Fruit fly (Drosophila melanogaster) whole organism, embryonic: ENCODE results near the gene CG3347.

ENCODE experiments used
- CG11398 ChIP-seq: fragments of 200-800 bp; sonication (Bioruptor generic); optimal IDR thresholded peaks from 2 replicates; lab custom pipeline; 2016; ENCODE audit warnings: missing biosample characterization, missing genetic modification characterization
- CG12104 ChIP-seq: fragments of 200-800 bp; sonication (Bioruptor generic); optimal IDR thresholded peaks from 3 replicates; lab custom pipeline; 2016; ENCODE audit warnings: missing biosample characterization, missing genetic modification characterization
- CG12299 ChIP-seq: fragments of 200-800 bp; sonication (Bioruptor generic); optimal IDR thresholded peaks from 2 replicates; lab custom pipeline; 2018; ENCODE audit warnings: missing biosample characterization, mild to moderate bottlenecking, missing genetic modification characterization
- CG12744 ChIP-seq: fragments of 200-800 bp; sonication (Bioruptor generic); optimal IDR thresholded peaks from 2 replicates; lab custom pipeline; 2016; ENCODE audit warnings: missing biosample characterization, missing genetic modification characterization
- CG13624 ChIP-seq: fragments of 200-800 bp; sonication (Bioruptor generic); optimal IDR thresholded peaks from 2 replicates; lab custom pipeline; 2016; ENCODE audit warnings: missing biosample characterization, missing genetic modification characterization
- CG14050 ChIP-seq: fragments of 200-800 bp; sonication (Bioruptor generic); IDR thresholded peaks from 3 replicates; pipeline ENCODE4 v1.3.6; 2022; ENCODE audit warnings: missing biosample characterization, missing genetic modification characterization
- CG15011 ChIP-seq: fragments of 200-800 bp; sonication (Bioruptor generic); optimal IDR thresholded peaks from 3 replicates; lab custom pipeline; 2018; ENCODE audit warnings: missing biosample characterization, mild to moderate bottlenecking, missing genetic modification characterization
- CG17328 ChIP-seq: fragments of 200-800 bp; sonication (Bioruptor generic); IDR thresholded peaks from 2 replicates; pipeline ENCODE4 v1.3.6; 2022; ENCODE audit warnings: missing biosample characterization, missing genetic modification characterization
- CG17802 ChIP-seq: fragments of 200-800 bp; sonication (Bioruptor generic); optimal IDR thresholded peaks from 2 replicates; lab custom pipeline; 2018; ENCODE audit warnings: missing biosample characterization, mild to moderate bottlenecking, missing genetic modification characterization, moderate library complexity
- CG2202 ChIP-seq: fragments of 200-800 bp; sonication (Bioruptor generic); optimal IDR thresholded peaks from 2 replicates; lab custom pipeline; 2018; ENCODE audit warnings: missing biosample characterization, mild to moderate bottlenecking, missing genetic modification characterization
- CG31365 ChIP-seq: fragments of 200-800 bp; sonication (Bioruptor generic); optimal IDR thresholded peaks from 2 replicates; lab custom pipeline; 2018; ENCODE audit warnings: missing biosample characterization, mild to moderate bottlenecking, missing genetic modification characterization
- CG3163 ChIP-seq: fragments of 200-800 bp; sonication (Bioruptor generic); optimal IDR thresholded peaks from 3 replicates; lab custom pipeline; 2016; ENCODE audit warnings: missing biosample characterization, missing genetic modification characterization
- CG3838 ChIP-seq: fragments of 200-800 bp; sonication (Bioruptor generic); optimal IDR thresholded peaks from 3 replicates; lab custom pipeline; 2016; ENCODE audit warnings: missing biosample characterization, missing genetic modification characterization
- CG4360 ChIP-seq: fragments of 200-800 bp; sonication (Bioruptor generic); IDR thresholded peaks from 2 replicates; pipeline ENCODE4 v1.3.6; 2022; ENCODE audit warnings: missing biosample characterization, missing genetic modification characterization
- CG4730 ChIP-seq: fragments of 200-800 bp; sonication (Bioruptor generic); IDR thresholded peaks from 2 replicates; pipeline ENCODE4 v1.3.6; 2022; ENCODE audit warnings: missing biosample characterization, missing genetic modification characterization
- CG5245 ChIP-seq: fragments of 200-800 bp; sonication (Bioruptor generic); optimal IDR thresholded peaks from 3 replicates; lab custom pipeline; 2016; ENCODE audit warnings: missing biosample characterization, missing genetic modification characterization
- CG6791 ChIP-seq: fragments of 200-800 bp; sonication (Bioruptor generic); IDR thresholded peaks from 3 replicates; pipeline ENCODE4 v1.3.6; 2022; ENCODE audit warnings: missing biosample characterization, missing genetic modification characterization; ENCODE audit not compliant: partially characterized antibody
- CG6813 ChIP-seq: fragments of 200-800 bp; sonication (Bioruptor generic); optimal IDR thresholded peaks from 2 replicates; lab custom pipeline; 2017; ENCODE audit warnings: missing biosample characterization, missing genetic modification characterization, mild to moderate bottlenecking, moderate library complexity, missing genetic modification reagents
- CG7372 ChIP-seq: fragments of 200-800 bp; sonication (Bioruptor generic); IDR thresholded peaks from 2 replicates; pipeline ENCODE4 v1.3.6; 2022; ENCODE audit warnings: missing biosample characterization, missing genetic modification characterization
- CG8944 ChIP-seq: fragments of 200-800 bp; sonication (Bioruptor generic); optimal IDR thresholded peaks from 3 replicates; lab custom pipeline; 2016; ENCODE audit warnings: missing biosample characterization, missing genetic modification characterization
- Drgx ChIP-seq: fragments of 200-800 bp; sonication (Bioruptor generic); IDR thresholded peaks from 2 replicates; pipeline ENCODE4 v1.3.6; 2022; ENCODE audit warnings: missing biosample characterization, missing genetic modification characterization
- Ets97D ChIP-seq: fragments of 200-800 bp; sonication (Bioruptor generic); optimal IDR thresholded peaks from 3 replicates; lab custom pipeline; 2016; ENCODE audit warnings: missing biosample characterization, missing genetic modification characterization
- HmgD ChIP-seq: fragments of 200-800 bp; sonication (Bioruptor generic); optimal IDR thresholded peaks from 3 replicates; lab custom pipeline; 2016; ENCODE audit warnings: missing biosample characterization, missing genetic modification characterization
- Hmr ChIP-seq: fragments of 200-800 bp; sonication (Bioruptor generic); optimal IDR thresholded peaks from 3 replicates; lab custom pipeline; 2017; ENCODE audit warnings: mild to moderate bottlenecking, missing biosample characterization, missing genetic modification reagents, missing genetic modification characterization
- Hr78 ChIP-seq, 2 experiments: fragments of 200-800 bp in 1 of 2; fragments of >200 bp in 1 of 2; sonication (Bioruptor generic) in 1 of 2; optimal IDR thresholded peaks; 2 replicates each; lab custom pipeline; 2017 to 2019; ENCODE audit warnings: missing biosample characterization in 2 of 2, missing genetic modification characterization in 2 of 2, mild to moderate bottlenecking in 1 of 2, moderate library complexity in 1 of 2
- Max ChIP-seq: fragments of 200-800 bp; sonication (Bioruptor generic); optimal IDR thresholded peaks from 2 replicates; lab custom pipeline; 2016; ENCODE audit warnings: missing biosample characterization, mild to moderate bottlenecking, missing genetic modification characterization
- NFAT ChIP-seq: fragments of 200-800 bp; sonication (Bioruptor generic); IDR thresholded peaks from 2 replicates; pipeline ENCODE4 v1.3.6; 2022; ENCODE audit warnings: missing biosample characterization, missing genetic modification characterization
- Optix ChIP-seq: fragments of 200-800 bp; sonication (Bioruptor generic); IDR thresholded peaks from 3 replicates; pipeline ENCODE4 v1.3.6; 2022; ENCODE audit warnings: missing biosample characterization, missing genetic modification characterization
- Poxn ChIP-seq: fragments of 200-800 bp; sonication (Bioruptor generic); IDR thresholded peaks from 2 replicates; pipeline ENCODE4 v1.3.6; 2022; ENCODE audit warnings: missing biosample characterization, missing genetic modification characterization
- ara ChIP-seq: fragments of 200-800 bp; sonication (Bioruptor generic); IDR thresholded peaks from 2 replicates; pipeline ENCODE4 v1.3.6; 2022; ENCODE audit warnings: missing biosample characterization, missing genetic modification characterization
- bcd ChIP-seq: fragments of 200-800 bp; sonication (Bioruptor generic); optimal IDR thresholded peaks from 2 replicates; lab custom pipeline; 2017; ENCODE audit warnings: missing biosample characterization, mild to moderate bottlenecking, missing genetic modification characterization
- crp ChIP-seq, 2 experiments: fragments of 200-800 bp; sonication (Bioruptor generic); optimal IDR thresholded peaks; 2 replicates in 1 of 2; 3 replicates in 1 of 2; lab custom pipeline; 2017; ENCODE audit warnings: missing biosample characterization in 2 of 2, missing genetic modification characterization in 2 of 2, mild to moderate bottlenecking in 1 of 2, moderate library complexity in 1 of 2
- danr ChIP-seq: fragments of 200-800 bp; sonication (Bioruptor generic); IDR thresholded peaks from 2 replicates; pipeline ENCODE4 v1.3.6; 2022; ENCODE audit warnings: missing biosample characterization, missing genetic modification characterization
- fd64A ChIP-seq: fragments of 200-800 bp; sonication (Bioruptor generic); optimal IDR thresholded peaks from 3 replicates; lab custom pipeline; 2018; ENCODE audit warnings: missing biosample characterization, mild to moderate bottlenecking, missing genetic modification characterization
- gcm2 ChIP-seq: fragments of 200-800 bp; sonication (Bioruptor generic); optimal IDR thresholded peaks from 2 replicates; lab custom pipeline; 2016; ENCODE audit warnings: missing biosample characterization, missing genetic modification characterization
- kni ChIP-seq: fragments of 200-800 bp; sonication (Bioruptor generic); optimal IDR thresholded peaks from 3 replicates; lab custom pipeline; 2017; ENCODE audit warnings: mild to moderate bottlenecking, missing biosample characterization, missing genetic modification reagents, missing genetic modification characterization
- lmd ChIP-seq: fragments of 200-800 bp; sonication (Bioruptor generic); IDR thresholded peaks from 2 replicates; pipeline ENCODE4 v1.3.6; 2022; ENCODE audit warnings: missing biosample characterization, missing genetic modification characterization
- lola ChIP-seq, 3 experiments: fragments of >200 bp in 2 of 3; fragments of 200-800 bp in 1 of 3; sonication (Bioruptor generic) in 1 of 3; optimal IDR thresholded peaks; 2 replicates each; lab custom pipeline; 2017 to 2019; ENCODE audit warnings: missing biosample characterization in 3 of 3, missing genetic modification characterization in 3 of 3, mild to moderate bottlenecking in 1 of 3, moderate library complexity in 1 of 3
- mam ChIP-seq: fragments of 200-800 bp; sonication (Bioruptor generic); optimal IDR thresholded peaks from 3 replicates; lab custom pipeline; 2016; ENCODE audit warnings: missing biosample characterization, missing genetic modification characterization
- nerfin-1 ChIP-seq: fragments of 200-800 bp; sonication (Bioruptor generic); optimal IDR thresholded peaks from 3 replicates; lab custom pipeline; 2019; ENCODE audit warnings: missing biosample characterization, mild to moderate bottlenecking, missing genetic modification characterization, moderate library complexity
- pnt ChIP-seq: fragments of 200-800 bp; sonication (Bioruptor generic); optimal IDR thresholded peaks from 3 replicates; lab custom pipeline; 2016; ENCODE audit warnings: missing biosample characterization, missing genetic modification characterization
- psq ChIP-seq: fragments of 200-800 bp; sonication (Bioruptor generic); optimal IDR thresholded peaks from 2 replicates; lab custom pipeline; 2017; ENCODE audit warnings: missing biosample characterization, missing genetic modification characterization
- rib ChIP-seq: fragments of 200-800 bp; sonication (Bioruptor generic); IDR thresholded peaks from 2 replicates; pipeline ENCODE4 v1.3.6; 2022; ENCODE audit warnings: missing biosample characterization, missing genetic modification characterization
- tio ChIP-seq: fragments of 200-800 bp; sonication (Bioruptor generic); optimal IDR thresholded peaks from 2 replicates; lab custom pipeline; 2017; ENCODE audit warnings: missing biosample characterization, missing genetic modification characterization, inconsistent platforms
- tup ChIP-seq: fragments of 200-800 bp; sonication (Bioruptor generic); optimal IDR thresholded peaks from 2 replicates; lab custom pipeline; 2016; ENCODE audit warnings: missing biosample characterization, mild to moderate bottlenecking, missing genetic modification characterization, moderate library complexity
- usp ChIP-seq: fragments of >200 bp; optimal IDR thresholded peaks from 2 replicates; lab custom pipeline; 2017; ENCODE audit warnings: missing biosample characterization, missing genetic modification characterization
- vnd ChIP-seq: fragments of 200-800 bp; sonication (Bioruptor generic); IDR thresholded peaks from 3 replicates; pipeline ENCODE4 v1.3.6; 2022; ENCODE audit warnings: missing biosample characterization, missing genetic modification characterization; ENCODE audit not compliant: partially characterized antibody
- wek ChIP-seq: fragments of 200-800 bp; sonication (Bioruptor generic); optimal IDR thresholded peaks from 3 replicates; lab custom pipeline; 2018; ENCODE audit warnings: missing biosample characterization, mild to moderate bottlenecking, missing genetic modification characterization, moderate library complexity
- zen ChIP-seq: fragments of 200-800 bp; sonication (Bioruptor generic); optimal IDR thresholded peaks from 3 replicates; lab custom pipeline; 2018; ENCODE audit warnings: missing biosample characterization, mild to moderate bottlenecking, missing genetic modification characterization, moderate library complexity
- zf30C ChIP-seq: fragments of 200-800 bp; sonication (Bioruptor generic); optimal IDR thresholded peaks from 3 replicates; lab custom pipeline; 2018; ENCODE audit warnings: missing biosample characterization, mild to moderate bottlenecking, missing genetic modification characterization
- zfh2 ChIP-seq: fragments of 200-800 bp; sonication (Bioruptor generic); optimal IDR thresholded peaks from 2 replicates; lab custom pipeline; 2016; ENCODE audit warnings: missing biosample characterization, missing genetic modification characterization

Gene CG3347

dm6 chr2L:3319731-3320295 is 50.6 kb downstream of the CG3347 start, which contains the start of the genes Fign and CG8837 (continued):
- TF ChIP-seq HmgD (GFP tag; lab: Kevin White, UChicago) (no peak), gcm2 (no peak), CG3163 (GFP tag; lab: Kevin White, UChicago) (no peak), bcd (GFP tag; lab: Kevin White, UChicago) (no peak), pnt (GFP tag; lab: Kevin White, UChicago) (no peak), CG8944 (GFP tag; lab: Kevin White, UChicago) (no peak), CG4360 (GFP tag; lab: Robert Waterston, UW) (no peak), zen (no peak), Drgx (GFP tag; lab: Robert Waterston, UW) (no peak), CG12744 (no peak), CG6791 (GFP tag; lab: Robert Waterston, UW) (peak; percentile 94), mam (GFP tag; lab: Kevin White, UChicago) (no peak), CG5245 (GFP tag; lab: Kevin White, UChicago) (no peak), tup (GFP tag; lab: Kevin White, UChicago) (no peak), lola (GFP tag; optimal IDR thresholded peaks at IDR 0.05; lab: Kevin White, UChicago) (peak in 1 of 3 experiments; percentile 76), vnd (GFP tag; lab: Robert Waterston, UW) (peak; percentile 90), zf30C (no peak), CG12104 (GFP tag; lab: Kevin White, UChicago) (no peak), zfh2 (GFP tag; lab: Kevin White, UChicago) (no peak), CG6813 (GFP tag; lab: Kevin White, UChicago) (no peak), fd64A (GFP tag; lab: Kevin White, UChicago) (no peak), danr (GFP tag; lab: Robert Waterston, UW) (no peak), ara (GFP tag; lab: Robert Waterston, UW) (no peak), CG14050 (no peak), tio (GFP tag; lab: Kevin White, UChicago) (no peak), Poxn (GFP tag; lab: Robert Waterston, UW) (no peak), usp (no peak), crp (GFP tag; optimal IDR thresholded peaks at IDR 0.05; lab: Kevin White, UChicago) (peak; percentile 63 to 93), CG11398 (GFP tag; lab: Kevin White, UChicago) (no peak), Max (no peak), CG31365 (tag; lab: Kevin White, UChicago) (no peak), CG13624 (GFP tag; lab: Kevin White, UChicago) (no peak), NFAT (no peak), CG17802 (tag; lab: Kevin White, UChicago) (peak; percentile 42), kni (GFP tag; lab: Kevin White, UChicago) (no peak), CG17328 (no peak), Hr78 (GFP tag; optimal IDR thresholded peaks at IDR 0.05; lab: Kevin White, UChicago) (no peak), CG12299 (no peak), CG3838 (GFP tag; lab: Kevin White, UChicago) (no peak), nerfin-1 (tag; lab: Kevin White, UChicago) (no peak), CG2202 (tag; lab: Kevin White, UChicago) (no peak), CG4730 (GFP tag; lab: Robert Waterston, UW) (no peak), Optix (GFP tag; lab: Robert Waterston, UW) (no peak), lmd (no peak), wek (GFP tag; lab: Kevin White, UChicago) (no peak), rib (GFP tag; lab: Robert Waterston, UW) (no peak), Ets97D (GFP tag; lab: Kevin White, UChicago) (peak; percentile 43), CG15011 (no peak), Hmr (GFP tag; lab: Kevin White, UChicago) (no peak), psq (GFP tag; lab: Kevin White, UChicago) (no peak), CG7372 (GFP tag; lab: Robert Waterston, UW) (no peak)
